Fruit fly (Drosophila melanogaster) whole organism, embryonic: ENCODE data around the gene CG32260.

ENCODE experiments used
- CG10543 ChIP-seq: fragments of 200-800 bp; sonication (Bioruptor generic); optimal IDR thresholded peaks from 3 replicates; lab custom pipeline; 2017; ENCODE audit warnings: missing biosample characterization, mild to moderate bottlenecking, missing genetic modification characterization, moderate library complexity
- CG11093 ChIP-seq: fragments of 200-800 bp; sonication (Bioruptor generic); IDR thresholded peaks from 3 replicates; pipeline ENCODE4 v1.3.6; 2022; ENCODE audit warnings: missing biosample characterization, missing genetic modification characterization
- CG15514 ChIP-seq: fragments of 200-800 bp; sonication (Bioruptor generic); optimal IDR thresholded peaks from 3 replicates; lab custom pipeline; 2017; ENCODE audit warnings: missing biosample characterization, missing genetic modification characterization, mild to moderate bottlenecking, moderate library complexity, missing genetic modification reagents
- CG16813 ChIP-seq: fragments of 200-800 bp; sonication (Bioruptor generic); IDR thresholded peaks from 3 replicates; pipeline ENCODE4 v1.3.6; 2022; ENCODE audit warnings: missing biosample characterization, missing genetic modification characterization; ENCODE audit not compliant: partially characterized antibody
- CG2712 ChIP-seq: fragments of 200-800 bp; optimal IDR thresholded peaks from 3 replicates; lab custom pipeline; 2019; ENCODE audit warnings: missing biosample characterization, mild to moderate bottlenecking, missing genetic modification characterization, moderate library complexity
- CG34376 ChIP-seq: fragments of 200-800 bp; sonication (Bioruptor generic); optimal IDR thresholded peaks from 2 replicates; lab custom pipeline; 2018; ENCODE audit warnings: missing biosample characterization, mild to moderate bottlenecking, missing genetic modification characterization
- CG4424 ChIP-seq: fragments of 200-800 bp; sonication (Bioruptor generic); optimal IDR thresholded peaks from 3 replicates; lab custom pipeline; 2016; ENCODE audit warnings: missing biosample characterization, missing genetic modification characterization
- CG4707 ChIP-seq: fragments of 200-800 bp; sonication (Bioruptor generic); optimal IDR thresholded peaks from 2 replicates; lab custom pipeline; 2018; ENCODE audit warnings: missing biosample characterization, mild to moderate bottlenecking, missing genetic modification characterization, moderate library complexity
- CG7357 ChIP-seq: fragments of 200-800 bp; sonication (Bioruptor generic); IDR thresholded peaks from 3 replicates; pipeline ENCODE4 v1.3.6; 2022; ENCODE audit warnings: missing biosample characterization, missing genetic modification characterization
- CG7839 ChIP-seq: fragments of 200-800 bp; sonication (Bioruptor generic); optimal IDR thresholded peaks from 3 replicates; lab custom pipeline; 2018; ENCODE audit warnings: missing biosample characterization, mild to moderate bottlenecking, missing genetic modification characterization, moderate library complexity
- CG8388 ChIP-seq: fragments of 200-800 bp; sonication (Bioruptor generic); optimal IDR thresholded peaks from 2 replicates; lab custom pipeline; 2019; ENCODE audit warnings: missing biosample characterization, mild to moderate bottlenecking, missing genetic modification characterization, moderate library complexity
- CG8924 ChIP-seq: fragments of 200-800 bp; optimal IDR thresholded peaks from 3 replicates; lab custom pipeline; 2019; ENCODE audit warnings: missing biosample characterization, mild to moderate bottlenecking, missing genetic modification characterization, moderate library complexity
- CTCF ChIP-seq: fragments of 200-800 bp; sonication (Bioruptor generic); optimal IDR thresholded peaks from 2 replicates; lab custom pipeline; 2017; ENCODE audit warnings: missing biosample characterization, mild to moderate bottlenecking, missing genetic modification characterization, moderate library complexity
- CkIIα-i1 ChIP-seq: fragments of 200-800 bp; sonication (Bioruptor generic); IDR thresholded peaks from 2 replicates; pipeline ENCODE4 v1.3.6; 2022; ENCODE audit warnings: missing biosample characterization, missing genetic modification characterization
- Ets65A ChIP-seq: fragments of 200-800 bp; sonication (Bioruptor generic); peaks from one replicate; lab custom pipeline; 2016; ENCODE audit warnings: missing biosample characterization, missing genetic modification characterization
- Fer1 ChIP-seq: fragments of 200-800 bp; sonication (Bioruptor generic); optimal IDR thresholded peaks from 2 replicates; lab custom pipeline; 2017; ENCODE audit warnings: missing biosample characterization, mild to moderate bottlenecking, missing genetic modification characterization
- H2.0 ChIP-seq: fragments of 200-800 bp; sonication (Bioruptor generic); IDR thresholded peaks from 2 replicates; pipeline ENCODE4 v1.3.6; 2022; ENCODE audit warnings: missing biosample characterization, missing genetic modification characterization
- HmgZ ChIP-seq: fragments of 200-800 bp; sonication (Bioruptor generic); optimal IDR thresholded peaks from 2 replicates; lab custom pipeline; 2018; ENCODE audit warnings: missing biosample characterization, mild to moderate bottlenecking, missing genetic modification characterization
- Hr39 ChIP-seq: fragments of >200 bp; optimal IDR thresholded peaks from 2 replicates; lab custom pipeline; 2017
- Jarid2 ChIP-seq: fragments of 200-800 bp; sonication (Bioruptor generic); optimal IDR thresholded peaks from 3 replicates; lab custom pipeline; 2017; ENCODE audit warnings: mild to moderate bottlenecking, missing biosample characterization, missing genetic modification reagents, missing genetic modification characterization
- Lhr ChIP-seq: fragments of 200-800 bp; sonication (Bioruptor generic); optimal IDR thresholded peaks from 3 replicates; lab custom pipeline; 2017; ENCODE audit warnings: mild to moderate bottlenecking, missing biosample characterization, missing genetic modification reagents, missing genetic modification characterization
- Lpt ChIP-seq: fragments of >200 bp; optimal IDR thresholded peaks from 2 replicates; lab custom pipeline; 2018; ENCODE audit warnings: missing biosample characterization, missing genetic modification characterization
- Med ChIP-seq: fragments of 200-800 bp; sonication (Bioruptor generic); peaks from one replicate; lab custom pipeline; 2016; ENCODE audit warnings: missing biosample characterization, missing genetic modification characterization, mild to moderate bottlenecking, inconsistent platforms, moderate library complexity
- PHDP ChIP-seq: fragments of 200-800 bp; sonication (Bioruptor generic); optimal IDR thresholded peaks from 3 replicates; lab custom pipeline; 2018; ENCODE audit warnings: missing biosample characterization, mild to moderate bottlenecking, missing genetic modification characterization, moderate library complexity
- Poxn ChIP-seq: fragments of 200-800 bp; sonication (Bioruptor generic); IDR thresholded peaks from 2 replicates; pipeline ENCODE4 v1.3.6; 2022; ENCODE audit warnings: missing biosample characterization, missing genetic modification characterization
- caup ChIP-seq: fragments of 200-800 bp; sonication (Bioruptor generic); optimal IDR thresholded peaks from 3 replicates; lab custom pipeline; 2017; ENCODE audit warnings: missing biosample characterization, mild to moderate bottlenecking, missing genetic modification characterization, moderate library complexity; ENCODE audit not compliant: severe bottlenecking
- cg ChIP-seq: fragments of 200-800 bp; sonication (Bioruptor generic); optimal IDR thresholded peaks from 3 replicates; lab custom pipeline; 2019; ENCODE audit warnings: missing biosample characterization, mild to moderate bottlenecking, missing genetic modification characterization, moderate library complexity
- cwo ChIP-seq: fragments of 200-800 bp; sonication (Bioruptor generic); optimal IDR thresholded peaks from 3 replicates; lab custom pipeline; 2017; ENCODE audit warnings: missing biosample characterization, missing genetic modification characterization, mild to moderate bottlenecking, moderate library complexity, missing genetic modification reagents
- exex ChIP-seq: fragments of 200-800 bp; sonication (Bioruptor generic); optimal IDR thresholded peaks from 4 replicates; lab custom pipeline; 2018; ENCODE audit warnings: missing biosample characterization, mild to moderate bottlenecking, missing genetic modification characterization, moderate library complexity
- fd64A ChIP-seq: fragments of 200-800 bp; sonication (Bioruptor generic); optimal IDR thresholded peaks from 3 replicates; lab custom pipeline; 2018; ENCODE audit warnings: missing biosample characterization, mild to moderate bottlenecking, missing genetic modification characterization
- fu2 ChIP-seq: fragments of 200-800 bp; sonication (Bioruptor generic); optimal IDR thresholded peaks from 2 replicates; lab custom pipeline; 2016; ENCODE audit warnings: missing biosample characterization, missing genetic modification characterization
- gcm2 ChIP-seq: fragments of 200-800 bp; sonication (Bioruptor generic); optimal IDR thresholded peaks from 2 replicates; lab custom pipeline; 2016; ENCODE audit warnings: missing biosample characterization, missing genetic modification characterization
- grn ChIP-seq: fragments of 200-800 bp; sonication (Bioruptor generic); optimal IDR thresholded peaks from 3 replicates; lab custom pipeline; 2017; ENCODE audit warnings: missing biosample characterization, missing genetic modification characterization
- inv ChIP-seq: fragments of 200-800 bp; sonication (Bioruptor generic); IDR thresholded peaks from 2 replicates; pipeline ENCODE4 v1.3.6; 2022; ENCODE audit warnings: missing biosample characterization, missing genetic modification characterization; ENCODE audit not compliant: partially characterized antibody
- lmd ChIP-seq: fragments of 200-800 bp; sonication (Bioruptor generic); IDR thresholded peaks from 2 replicates; pipeline ENCODE4 v1.3.6; 2022; ENCODE audit warnings: missing biosample characterization, missing genetic modification characterization
- mirr ChIP-seq: fragments of 200-800 bp; sonication (Bioruptor generic); optimal IDR thresholded peaks from 3 replicates; lab custom pipeline; 2018; ENCODE audit warnings: missing biosample characterization, mild to moderate bottlenecking, missing genetic modification characterization
- pnt ChIP-seq: fragments of 200-800 bp; sonication (Bioruptor generic); optimal IDR thresholded peaks from 3 replicates; lab custom pipeline; 2016; ENCODE audit warnings: missing biosample characterization, missing genetic modification characterization
- psq ChIP-seq: fragments of 200-800 bp; sonication (Bioruptor generic); optimal IDR thresholded peaks from 2 replicates; lab custom pipeline; 2017; ENCODE audit warnings: missing biosample characterization, missing genetic modification characterization
- sd ChIP-seq: fragments of 200-800 bp; sonication (Bioruptor generic); optimal IDR thresholded peaks from 3 replicates; lab custom pipeline; 2018; ENCODE audit warnings: missing biosample characterization, mild to moderate bottlenecking, missing genetic modification characterization, moderate library complexity
- slbo ChIP-seq: fragments of 200-800 bp; sonication (Bioruptor generic); IDR thresholded peaks from 2 replicates; pipeline ENCODE4 v1.3.6; 2022; ENCODE audit warnings: missing biosample characterization, missing genetic modification characterization
- sug ChIP-seq: fragments of 200-800 bp; optimal IDR thresholded peaks from 2 replicates; lab custom pipeline; 2019; ENCODE audit warnings: missing biosample characterization, mild to moderate bottlenecking, missing genetic modification characterization, moderate library complexity
- wdn ChIP-seq: fragments of 200-800 bp; sonication (Bioruptor generic); IDR thresholded peaks from 2 replicates; pipeline ENCODE4 v1.3.6; 2022; ENCODE audit warnings: missing biosample characterization, missing genetic modification characterization

Gene CG32260

dm6 chr3L:4128579-4128978, 13.6 kb upstream of the CG32260 start:
- TF ChIP-seq Hr39 (lab: Kevin White, UChicago) (peak; percentile 52), H2.0 (no peak), lmd (GFP tag; lab: Robert Waterston, UW) (no peak), wdn (GFP tag; lab: Robert Waterston, UW) (0 out of 2 replicates have a peak, but pooled peaks have one; percentile 5), Poxn (GFP tag; lab: Robert Waterston, UW) (0 out of 2 replicates have a peak, but pooled peaks have one; percentile 4), PHDP (tag; lab: Kevin White, UChicago) (no peak), slbo (peak; percentile 31; the same call in 1 of the 2 replicates), Med (GFP tag; lab: Kevin White, UChicago) (peak; percentile 14), CkIIα-i1 (GFP tag; lab: Robert Waterston, UW) (no peak)
- TF ChIP-seq, all 482 proteins: peak for 5

dm6 chr3L:4130743-4131142, 11.4 kb upstream of the CG32260 start:
- TF ChIP-seq Lhr = no peak
- TF ChIP-seq Jarid2 (GFP tag; lab: Kevin White, UChicago) = no peak
- TF ChIP-seq psq = no peak
- TF ChIP-seq Lpt (GFP tag; lab: Kevin White, UChicago) = no peak
- TF ChIP-seq CG4707 (GFP tag; lab: Kevin White, UChicago) = no peak
- TF ChIP-seq CG15514 (GFP tag; lab: Kevin White, UChicago) = no peak
- no peak for TF ChIP-seq HmgZ (tag; lab: Kevin White, UChicago)
- no peak for TF ChIP-seq CG2712 (tag; lab: Kevin White, UChicago)
- TF ChIP-seq CG7357 (GFP tag; lab: Robert Waterston, UW) = no peak
- peak; percentile 14 for TF ChIP-seq CG10543
- peak; percentile 82 for TF ChIP-seq mirr (GFP tag; lab: Kevin White, UChicago)
- no peak for TF ChIP-seq Ets65A (GFP tag; lab: Kevin White, UChicago)
- 0 out of 3 replicates have a peak, but pooled peaks have one; percentile 14 for TF ChIP-seq CG16813 (GFP tag; lab: Robert Waterston, UW)
- TF ChIP-seq sug (tag; lab: Kevin White, UChicago) = peak; percentile 39
- TF ChIP-seq CG34376 (GFP tag; lab: Kevin White, UChicago) = peak; percentile 42
- TF ChIP-seq cwo = peak; percentile 3
- TF ChIP-seq grn (GFP tag; lab: Kevin White, UChicago) = peak; percentile 45
- TF ChIP-seq CG8924 = no peak
- peak; percentile 11 for TF ChIP-seq cg
- peak; percentile 89 for TF ChIP-seq exex (tag; lab: Kevin White, UChicago)
- no peak for TF ChIP-seq gcm2 (GFP tag; lab: Kevin White, UChicago)
- TF ChIP-seq Fer1 (GFP tag; lab: Kevin White, UChicago) = no peak
- no peak for TF ChIP-seq inv
- TF ChIP-seq fu2 = no peak
- peak; percentile 64 for TF ChIP-seq caup (GFP tag; lab: Kevin White, UChicago)
- no peak for TF ChIP-seq CG11093 (GFP tag; lab: Robert Waterston, UW)
- no peak for TF ChIP-seq CG4424 (GFP tag; lab: Kevin White, UChicago)
- TF ChIP-seq pnt = no peak

- TF ChIP-seq sd (tag; lab: Kevin White, UChicago) = peak; percentile 59
- no peak for TF ChIP-seq CG7839 (tag; lab: Kevin White, UChicago)
- TF ChIP-seq fd64A (GFP tag; lab: Kevin White, UChicago) = no peak
- no peak for TF ChIP-seq CG8388 (GFP tag; lab: Kevin White, UChicago)
- no peak for TF ChIP-seq CTCF (GFP tag; lab: Kevin White, UChicago)
These were observed 9.6 kb upstream of the CG32260 start for dm6 chr3L:4132585-4132984.
